Fruit fly (Drosophila melanogaster): ENCODE measurements around the gene CG7488.

dm6 chr3R:13009595-13009994 is 14.2 kb downstream of the CG7488 start, which contains the start of gene CG11656:
- TF ChIP-seq CG6276 (GFP tag; optimal IDR thresholded peaks at IDR 0.05) (no peak), CG1621 (tag; optimal IDR thresholded peaks at IDR 0.05) (no peak), CG6808 (GFP tag; optimal IDR thresholded peaks at IDR 0.05) (no peak), CG11902 (GFP tag; optimal IDR thresholded peaks at IDR 0.05) (no peak), Gug (GFP tag; IDR thresholded peaks at IDR 0.05) (no peak), CG6854 (GFP tag; optimal IDR thresholded peaks at IDR 0.05) (no peak), pdm3 (GFP tag; optimal IDR thresholded peaks at IDR 0.05) (no peak), CG4318 (GFP tag; optimal IDR thresholded peaks at IDR 0.05) (no peak), dac (GFP tag; optimal IDR thresholded peaks at IDR 0.05) (no peak), CG8632 (GFP tag; optimal IDR thresholded peaks at IDR 0.05) (no peak), Sox102F (GFP tag; optimal IDR thresholded peaks at IDR 0.05) (no peak), esn (GFP tag; optimal IDR thresholded peaks at IDR 0.05) (no peak), Hr39 (GFP tag; optimal IDR thresholded peaks at IDR 0.05) (no peak)

Data from whole organism, prepupa.